Worm (Caenorhabditis elegans) whole organism, mixed stage, embryonic: Measurements from ENCODE around the gene sre-4.

Experiments used
- elt-1 ChIP-seq: sonication (generic microtip); optimal IDR thresholded peaks from 2 replicates; lab custom pipeline; 2017; ENCODE audit warnings: missing genetic modification characterization, mild to moderate bottlenecking, missing compliant biosample characterization, antibody characterized with exemption, moderate library complexity, borderline replicate concordance; ENCODE audit not compliant: insufficient read depth
- nhr-12 ChIP-seq: fragments of 150-350 bp; optimal IDR thresholded peaks from 2 replicates; lab custom pipeline; 2014; ENCODE audit warnings: missing biosample characterization, missing genetic modification characterization
- nhr-76 ChIP-seq: sonication (generic microtip); optimal IDR thresholded peaks from 2 replicates; lab custom pipeline; 2017; ENCODE audit warnings: missing biosample characterization, missing genetic modification characterization

ce11 chrIV:9798307-9798706 lies 13.7 kb upstream of the sre-4 start:
- TF ChIP-seq elt-1 (tag; lab: Kevin White, UChicago) (no peak), nhr-12 (tag; lab: Kevin White, UChicago) (no peak), nhr-76 (tag; lab: Kevin White, UChicago) (no peak)
